Worm (Caenorhabditis elegans) whole organism, young adult: ENCODE data around the gene C15C8.7.

Experiments used
- B0336.3 ChIP-seq: fragments of 200-800 bp; sonication (Bioruptor generic); IDR thresholded peaks from 2 replicates; pipeline ENCODE4 v1.3.6; 2022; ENCODE audit warnings: missing genetic modification characterization, missing compliant biosample characterization
- F23B12.7 ChIP-seq: sonication (generic microtip); optimal IDR thresholded peaks from 2 replicates; lab custom pipeline; 2017; ENCODE audit warnings: missing genetic modification characterization, mild to moderate bottlenecking, missing compliant biosample characterization, antibody characterized with exemption, moderate library complexity; ENCODE audit not compliant: insufficient read depth
- F39B2.1 ChIP-seq: fragments of 200-800 bp; sonication (Bioruptor generic); IDR thresholded peaks from 2 replicates; pipeline ENCODE4 v1.3.6; 2022; ENCODE audit warnings: missing genetic modification reagents, missing genetic modification characterization, missing compliant biosample characterization
- F57C9.4 ChIP-seq: sonication (generic microtip); optimal IDR thresholded peaks from 2 replicates; lab custom pipeline; 2017; ENCODE audit warnings: mild to moderate bottlenecking, missing genetic modification characterization, missing compliant biosample characterization
- K12H6.12 ChIP-seq: fragments of 200-800 bp; sonication (Bioruptor generic); optimal IDR thresholded peaks from 2 replicates; lab custom pipeline; 2018; ENCODE audit warnings: mild to moderate bottlenecking, missing genetic modification characterization, missing compliant biosample characterization
- Y53F4B.3 ChIP-seq: fragments of 200-800 bp; sonication (Bioruptor generic); IDR thresholded peaks from 2 replicates; pipeline ENCODE4 v1.3.6; 2022; ENCODE audit warnings: missing genetic modification reagents, missing genetic modification characterization, missing compliant biosample characterization
- Y53G8AR.9 ChIP-seq: fragments of 200-800 bp; sonication (Bioruptor generic); conservative IDR thresholded peaks from 2 replicates; pipeline ENCODE4 v1.3.6; 2022; ENCODE audit warnings: missing genetic modification reagents, missing genetic modification characterization, missing compliant biosample characterization
- Y56A3A.18 ChIP-seq: fragments of 200-800 bp; sonication (Bioruptor generic); IDR thresholded peaks from 2 replicates; pipeline ENCODE4 v1.3.6; 2022; ENCODE audit warnings: missing genetic modification reagents, missing genetic modification characterization, missing compliant biosample characterization
- Y79H2A.3 ChIP-seq: fragments of 200-800 bp; sonication (Bioruptor generic); conservative IDR thresholded peaks from 2 replicates; pipeline ENCODE4 v1.3.6; 2022; ENCODE audit warnings: missing genetic modification reagents, missing genetic modification characterization, missing compliant biosample characterization
- akir-1 ChIP-seq: fragments of 200-800 bp; sonication (Bioruptor generic); optimal IDR thresholded peaks from 2 replicates; lab custom pipeline; 2018; ENCODE audit warnings: mild to moderate bottlenecking, missing genetic modification characterization, moderate library complexity, missing compliant biosample characterization
- ama-1 ChIP-seq, 3 experiments: fragments of 150-350 bp in 1 of 3; sonication (generic microtip) in 2 of 3; optimal IDR thresholded peaks; 2 replicates each; lab custom pipeline; 2014 to 2018; ENCODE audit warnings: missing biosample characterization in 2 of 3, missing genetic modification characterization in 2 of 3, missing genetic modification reagents in 2 of 3
- aptf-3 ChIP-seq: fragments of 200-800 bp; sonication (Bioruptor generic); IDR thresholded peaks from 2 replicates; pipeline ENCODE4 v1.3.6; 2022; ENCODE audit warnings: missing genetic modification characterization, missing compliant biosample characterization
- atf-7 ChIP-seq: sonication (generic microtip); optimal IDR thresholded peaks from 2 replicates; lab custom pipeline; 2017; ENCODE audit warnings: mild to moderate bottlenecking, missing genetic modification characterization, missing compliant biosample characterization
- attf-3 ChIP-seq: fragments of 200-800 bp; sonication (Bioruptor generic); conservative IDR thresholded peaks from 2 replicates; pipeline ENCODE4 v1.3.6; 2022; ENCODE audit warnings: missing genetic modification reagents, missing genetic modification characterization, missing compliant biosample characterization
- attf-6 ChIP-seq: fragments of 200-800 bp; sonication (Bioruptor generic); IDR thresholded peaks from 2 replicates; pipeline ENCODE4 v1.3.6; 2022; ENCODE audit warnings: missing genetic modification reagents, missing genetic modification characterization, missing compliant biosample characterization
- ceh-40 ChIP-seq: fragments of 200-800 bp; sonication (Bioruptor generic); IDR thresholded peaks from 2 replicates; pipeline ENCODE4 v1.3.6; 2022; ENCODE audit warnings: missing genetic modification characterization, missing compliant biosample characterization
- ceh-91 ChIP-seq: fragments of 200-800 bp; sonication (Bioruptor generic); IDR thresholded peaks from 2 replicates; pipeline ENCODE4 v1.3.6; 2022; ENCODE audit warnings: missing genetic modification reagents, missing genetic modification characterization, missing compliant biosample characterization
- efl-1 ChIP-seq: fragments of 150-350 bp; optimal IDR thresholded peaks from 2 replicates; lab custom pipeline; 2014; ENCODE audit warnings: missing biosample characterization, missing genetic modification reagents, missing genetic modification characterization
- ekl-4 ChIP-seq: fragments of 200-800 bp; sonication (Bioruptor generic); IDR thresholded peaks from 2 replicates; pipeline ENCODE4 v1.3.6; 2022; ENCODE audit warnings: missing genetic modification reagents, missing genetic modification characterization, missing compliant biosample characterization
- him-1 ChIP-seq: sonication (generic microtip); optimal IDR thresholded peaks from 2 replicates; lab custom pipeline; 2016; ENCODE audit warnings: missing genotype, missing genetic modification reagents, missing genetic modification characterization, missing compliant biosample characterization
- hlh-12 ChIP-seq: sonication (generic microtip); optimal IDR thresholded peaks from 2 replicates; lab custom pipeline; 2016; ENCODE audit warnings: missing genetic modification characterization, missing compliant biosample characterization
- hmg-20 ChIP-seq: fragments of 200-800 bp; sonication (Bioruptor generic); IDR thresholded peaks from 2 replicates; pipeline ENCODE4 v1.3.6; 2022; ENCODE audit warnings: missing genetic modification reagents, missing genetic modification characterization, missing compliant biosample characterization
- lin-35 ChIP-seq, 3 experiments: fragments of 150-350 bp in 2 of 3; sonication (generic microtip) in 1 of 3; optimal IDR thresholded peaks; 2 replicates each; lab custom pipeline; 2014 to 2018; ENCODE audit warnings: missing biosample characterization in 3 of 3, missing genetic modification characterization in 3 of 3, missing genetic modification reagents in 3 of 3
- lin-54 ChIP-seq: fragments of 200-800 bp; sonication (Bioruptor generic); optimal IDR thresholded peaks from 2 replicates; lab custom pipeline; 2018; ENCODE audit warnings: mild to moderate bottlenecking, missing genetic modification characterization, missing compliant biosample characterization
- lsy-27 ChIP-seq: sonication (generic microtip); optimal IDR thresholded peaks from 2 replicates; lab custom pipeline; 2017; ENCODE audit warnings: missing genetic modification characterization, mild to moderate bottlenecking, missing compliant biosample characterization, antibody characterized with exemption, missing genotype, borderline replicate concordance; ENCODE audit not compliant: insufficient read depth
- madf-3 ChIP-seq: fragments of 200-800 bp; sonication (Bioruptor generic); IDR thresholded peaks from 2 replicates; pipeline ENCODE4 v1.3.6; 2022; ENCODE audit warnings: missing genetic modification reagents, missing genetic modification characterization, missing compliant biosample characterization
- madf-6 ChIP-seq: fragments of 200-800 bp; sonication (Bioruptor generic); IDR thresholded peaks from 2 replicates; pipeline ENCODE4 v1.3.6; 2022; ENCODE audit warnings: missing genetic modification reagents, missing genetic modification characterization, missing compliant biosample characterization
- mel-28 ChIP-seq: sonication (generic microtip); optimal IDR thresholded peaks from 2 replicates; lab custom pipeline; 2016; ENCODE audit warnings: borderline replicate concordance, mild to moderate bottlenecking, missing genetic modification characterization, missing compliant biosample characterization
- mxl-1 ChIP-seq: sonication (generic microtip); optimal IDR thresholded peaks from 2 replicates; lab custom pipeline; 2016; ENCODE audit warnings: missing genetic modification characterization, missing compliant biosample characterization
- nfyb-1 ChIP-seq: fragments of 200-800 bp; sonication (Bioruptor generic); IDR thresholded peaks from 2 replicates; pipeline ENCODE4 v1.3.6; 2022; ENCODE audit warnings: missing genetic modification reagents, missing genetic modification characterization, missing compliant biosample characterization
- nhr-179 ChIP-seq: sonication (generic microtip); optimal IDR thresholded peaks from 2 replicates; lab custom pipeline; 2016; ENCODE audit warnings: mild to moderate bottlenecking, missing genetic modification characterization, missing compliant biosample characterization
- pbrm-1 ChIP-seq: fragments of 200-800 bp; sonication (Bioruptor generic); IDR thresholded peaks from 2 replicates; pipeline ENCODE4 v1.3.6; 2022; ENCODE audit warnings: missing genetic modification reagents, missing genetic modification characterization, missing compliant biosample characterization
- snpc-3.4 ChIP-seq: sonication (generic microtip); optimal IDR thresholded peaks from 2 replicates; lab custom pipeline; 2017; ENCODE audit warnings: missing genetic modification characterization, mild to moderate bottlenecking, missing compliant biosample characterization, antibody characterized with exemption, moderate library complexity, missing genotype, missing genetic modification reagents
- sptf-2 ChIP-seq: fragments of 200-800 bp; sonication (Bioruptor generic); optimal IDR thresholded peaks from 2 replicates; lab custom pipeline; 2018; ENCODE audit warnings: mild to moderate bottlenecking, missing genetic modification characterization, missing compliant biosample characterization
- tbp1 ChIP-seq: fragments of 200-800 bp; sonication (Bioruptor generic); optimal IDR thresholded peaks from 2 replicates; lab custom pipeline; 2018; ENCODE audit warnings: mild to moderate bottlenecking, missing genetic modification characterization, missing compliant biosample characterization
- tlf-1 ChIP-seq: fragments of 200-800 bp; sonication (Bioruptor generic); optimal IDR thresholded peaks from 2 replicates; lab custom pipeline; 2018; ENCODE audit warnings: mild to moderate bottlenecking, missing genetic modification characterization, missing compliant biosample characterization
- ztf-26 ChIP-seq: sonication (generic microtip); optimal IDR thresholded peaks from 2 replicates; lab custom pipeline; 2017; ENCODE audit warnings: missing genetic modification characterization, missing compliant biosample characterization
- ztf-3 ChIP-seq: fragments of 200-800 bp; sonication (Bioruptor generic); optimal IDR thresholded peaks from 2 replicates; lab custom pipeline; 2018; ENCODE audit warnings: mild to moderate bottlenecking, missing genetic modification characterization, missing compliant biosample characterization

The C15C8.7 gene

ce11 chrV:12727104-12727637 lies 17.7 kb downstream of the C15C8.7 start, which contains the start of gene R11D1.13:
Gene R11D1.13, plus strand, starts transcription at chrV:12727154.
- TF ChIP-seq lin-35 (GFP tag; optimal IDR thresholded peaks at IDR 0.05; lab: Kevin White, UChicago), result peak in 1 of 3 experiments; percentile 5
- 0 out of 2 replicates have a peak, but pooled peaks have one; percentile 34 for TF ChIP-seq ekl-4 (GFP tag; lab: Robert Waterston, UW)
- TF ChIP-seq B0336.3 (GFP tag; lab: Robert Waterston, UW), result peak; percentile 51
- 0 out of 2 replicates have a peak, but pooled peaks have one; percentile 29 for TF ChIP-seq nfyb-1
- no peak for TF ChIP-seq snpc-3.4 (tag; lab: Kevin White, UChicago)
- TF ChIP-seq attf-3 (GFP tag; lab: Robert Waterston, UW), result no peak
- TF ChIP-seq lin-54, result peak; percentile 9
- peak; percentile 54; the same call in 1 of the 2 replicates for TF ChIP-seq madf-6 (GFP tag; lab: Robert Waterston, UW)
- TF ChIP-seq tbp1 (GFP tag; lab: Kevin White, UChicago), result no peak

- TF ChIP-seq mel-28 (tag; lab: Kevin White, UChicago), result no peak
- TF ChIP-seq mxl-1 (tag; lab: Kevin White, UChicago), result no peak
- no peak for TF ChIP-seq F57C9.4 (tag; lab: Kevin White, UChicago)
- no peak for TF ChIP-seq K12H6.12 (tag; lab: Kevin White, UChicago)
- TF ChIP-seq F23B12.7, result no peak
- no peak for TF ChIP-seq ceh-91
- no peak for TF ChIP-seq sptf-2
- TF ChIP-seq lsy-27, result no peak
- TF ChIP-seq Y53G8AR.9 (GFP tag; lab: Robert Waterston, UW), result no peak
- TF ChIP-seq him-1, result no peak
- no peak for TF ChIP-seq ama-1 (optimal IDR thresholded peaks at IDR 0.05; lab: Kevin White, UChicago)
- TF ChIP-seq ama-1 (GFP tag; optimal IDR thresholded peaks at IDR 0.05; lab: Kevin White, UChicago), result no peak
- no peak for TF ChIP-seq tlf-1 (GFP tag; lab: Kevin White, UChicago)
- no peak for TF ChIP-seq Y56A3A.18 (GFP tag; lab: Robert Waterston, UW)
- TF ChIP-seq Y79H2A.3 (GFP tag; lab: Robert Waterston, UW), result no peak
- no peak for TF ChIP-seq attf-6 (GFP tag; lab: Robert Waterston, UW)
- TF ChIP-seq ztf-26, result no peak
- TF ChIP-seq, all 124 proteins: peak for 0
Measured at ce11 chrV:12725893-12726292, 19.0 kb downstream of the C15C8.7 start, which contains the start of gene R11D1.12. Gene R11D1.12, minus strand, starts transcription at chrV:12725993.

- TF ChIP-seq atf-7 (no peak), madf-3 (GFP tag; lab: Robert Waterston, UW) (no peak), Y53F4B.3 (GFP tag; lab: Robert Waterston, UW) (no peak), efl-1 (GFP tag; lab: Kevin White, UChicago) (no peak), attf-3 (GFP tag; lab: Robert Waterston, UW) (no peak), aptf-3 (GFP tag; lab: Robert Waterston, UW) (no peak), sptf-2 (no peak), nhr-179 (no peak)
Measured at ce11 chrV:12719713-12720112, 25.1 kb downstream of the C15C8.7 start, which contains the start of gene R11D1.7. Gene R11D1.7, plus strand, starts transcription at chrV:12720013.

ce11 chrV:12718622-12719021 lies 26.2 kb downstream of the C15C8.7 start, which contains the start of gene str-181:
Gene str-181, minus strand, starts transcription at chrV:12718722.
- TF ChIP-seq F39B2.1 (GFP tag; lab: Robert Waterston, UW) (no peak), ceh-40 (GFP tag; lab: Robert Waterston, UW) (no peak), hmg-20 (no peak), pbrm-1 (GFP tag; lab: Robert Waterston, UW) (no peak), Y79H2A.3 (GFP tag; lab: Robert Waterston, UW) (no peak), hlh-12 (tag; lab: Kevin White, UChicago) (no peak), attf-3 (GFP tag; lab: Robert Waterston, UW) (no peak), akir-1 (GFP tag; lab: Kevin White, UChicago) (no peak), Y53G8AR.9 (GFP tag; lab: Robert Waterston, UW) (no peak), ztf-3 (GFP tag; lab: Kevin White, UChicago) (no peak)
